Worm (Caenorhabditis elegans): ENCODE measurements around the gene T05C12.4.

DNA sequence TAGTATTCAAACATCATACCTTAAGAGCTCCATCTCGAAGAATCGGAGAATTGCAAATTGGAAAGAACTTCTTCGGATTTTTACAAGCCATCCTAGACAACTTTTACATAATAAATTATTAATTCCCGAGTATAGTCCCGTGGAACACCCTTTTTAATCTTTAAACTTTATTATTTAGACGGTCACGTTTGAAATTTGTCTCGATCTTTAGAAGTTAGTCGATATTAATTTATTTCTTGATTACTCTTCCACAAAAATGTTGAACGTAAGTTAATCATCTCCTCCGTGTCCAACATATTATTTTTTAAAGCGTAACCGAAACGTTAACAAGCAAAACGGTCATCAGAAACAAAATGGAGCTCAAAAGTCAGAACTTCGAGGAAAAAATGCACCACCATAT lies 6.7 kb downstream of the T05C12.4 start, which contains the start of the genes decr-1.3 and T05C12.1:
- TF ChIP-seq ztf-4 (tag; optimal IDR thresholded peaks at IDR 0.05) (no peak), lsy-2 (tag; optimal IDR thresholded peaks at IDR 0.05) (no peak), C34F6.9 (tag; optimal IDR thresholded peaks at IDR 0.05) (no peak)
